Fruit fly (Drosophila melanogaster): ENCODE measurements around the gene Ocho.

Gene Ocho

DNA sequence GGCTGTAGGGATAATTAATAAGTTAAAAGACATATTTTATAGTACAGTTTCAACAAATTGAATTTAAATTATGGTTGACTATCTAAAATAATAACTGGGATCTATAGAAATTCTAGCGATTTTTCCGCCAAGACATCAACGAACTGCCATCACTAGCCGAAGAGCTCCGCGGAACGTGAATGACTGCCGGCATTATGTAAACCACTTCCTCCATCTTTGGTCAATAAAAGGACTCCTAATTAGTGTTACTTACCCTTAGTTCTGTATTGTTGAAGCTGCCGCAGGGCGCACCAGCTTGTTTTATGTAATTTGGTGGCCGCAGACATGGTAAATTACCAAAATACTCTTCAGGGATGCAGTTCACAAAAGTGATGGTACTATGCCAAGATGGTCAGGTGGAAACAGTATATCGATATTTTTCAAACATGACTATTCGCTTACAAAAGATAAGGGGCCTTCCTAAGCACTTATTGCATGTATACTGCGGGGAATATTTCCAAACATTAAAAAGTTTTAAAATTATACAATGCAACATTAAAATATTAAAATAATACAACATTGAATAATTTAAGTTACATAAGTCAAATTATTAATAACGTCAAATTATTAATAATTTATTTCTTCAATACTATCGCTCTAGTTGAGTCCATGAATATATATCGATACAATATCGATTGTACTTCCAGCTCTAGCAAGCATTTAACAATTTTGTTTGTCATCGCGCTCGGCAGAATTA lies 24.8 kb downstream of the Ocho start, which contains the start of the genes mRpL39 and Prosbeta2 (continued):
- TF ChIP-seq phol (tag; optimal IDR thresholded peaks at IDR 0.05) = peak; percentile 58
- no peak for TF ChIP-seq CG18011 (GFP tag; optimal IDR thresholded peaks at IDR 0.05)
- TF ChIP-seq CG3281 (GFP tag; optimal IDR thresholded peaks at IDR 0.05) = peak; percentile 33
- peak; percentile 73 for TF ChIP-seq gem (tag; optimal IDR thresholded peaks at IDR 0.05)
- no peak for TF ChIP-seq Hr39 (optimal IDR thresholded peaks at IDR 0.05)
- no peak for TF ChIP-seq schlank (tag; optimal IDR thresholded peaks at IDR 0.05)
- TF ChIP-seq en (GFP tag; optimal IDR thresholded peaks at IDR 0.05) = no peak
- TF ChIP-seq cg (GFP tag; optimal IDR thresholded peaks at IDR 0.05) = no peak
- no peak for TF ChIP-seq gt (GFP tag; IDR thresholded peaks at IDR 0.05)
- TF ChIP-seq CG5245 (GFP tag; optimal IDR thresholded peaks at IDR 0.05) = peak; percentile 47
- TF ChIP-seq sim (GFP tag; IDR thresholded peaks at IDR 0.05) = no peak
- TF ChIP-seq wor (GFP tag; IDR thresholded peaks at IDR 0.05) = no peak
- TF ChIP-seq ind (GFP tag; optimal IDR thresholded peaks at IDR 0.05) = peak; percentile 34
- TF ChIP-seq cwo (GFP tag; optimal IDR thresholded peaks at IDR 0.05) = no peak
- TF ChIP-seq gcm (GFP tag; optimal IDR thresholded peaks at IDR 0.05) = peak; percentile 37
- no peak; the same call in 1 of the 2 replicates for TF ChIP-seq ara (GFP tag; IDR thresholded peaks at IDR 0.05)
- TF ChIP-seq hbn (GFP tag; IDR thresholded peaks at IDR 0.05; ENCODE audit: partially characterized antibody) = peak; percentile 92
- TF ChIP-seq CG17568 (GFP tag; optimal IDR thresholded peaks at IDR 0.05) = no peak
- no peak for TF ChIP-seq pros (GFP tag; optimal IDR thresholded peaks at IDR 0.05)
- TF ChIP-seq CG6254 (GFP tag; optimal IDR thresholded peaks at IDR 0.05) = no peak
- no peak for TF ChIP-seq btn (GFP tag; optimal IDR thresholded peaks at IDR 0.05)
- no peak for TF ChIP-seq so (GFP tag; IDR thresholded peaks at IDR 0.05)
- peak; percentile 65 for TF ChIP-seq tin (GFP tag; optimal IDR thresholded peaks at IDR 0.05)
- 0 out of 4 replicates have a peak, but pooled peaks have one; percentile 18 for TF ChIP-seq chinmo (GFP tag; IDR thresholded peaks at IDR 0.05; ENCODE audit: partially characterized antibody)
- TF ChIP-seq CG1233 (GFP tag; optimal IDR thresholded peaks at IDR 0.05) = no peak
- no peak for TF ChIP-seq pb (GFP tag; optimal IDR thresholded peaks at IDR 0.05)
- TF ChIP-seq crp (GFP tag; optimal IDR thresholded peaks at IDR 0.05) = no peak
- TF ChIP-seq Hr51 (GFP tag; optimal IDR thresholded peaks at IDR 0.05) = no peak
- peak; percentile 10; the same call in 1 of the 3 replicates for TF ChIP-seq ci (GFP tag; IDR thresholded peaks at IDR 0.05)
- no peak for TF ChIP-seq ac (GFP tag; optimal IDR thresholded peaks at IDR 0.05)
- no peak for TF ChIP-seq CG6175 (GFP tag; IDR thresholded peaks at IDR 0.05)
- no peak for TF ChIP-seq h (optimal IDR thresholded peaks at IDR 0.05)
- no peak for TF ChIP-seq CG2199 (GFP tag; IDR thresholded peaks at IDR 0.05)
- TF ChIP-seq CG4707 (GFP tag; optimal IDR thresholded peaks at IDR 0.05) = no peak
- TF ChIP-seq CG16815 (GFP tag; optimal IDR thresholded peaks at IDR 0.05) = no peak
- no peak for TF ChIP-seq CG10979 (tag; optimal IDR thresholded peaks at IDR 0.05)
- 0 out of 2 replicates have a peak, but pooled peaks have one; percentile 23 for TF ChIP-seq Adf1 (GFP tag; IDR thresholded peaks at IDR 0.05)
- no peak for TF ChIP-seq CG8281 (tag; optimal IDR thresholded peaks at IDR 0.05)
- no peak for TF ChIP-seq CG10274 (GFP tag; optimal IDR thresholded peaks at IDR 0.05)
- TF ChIP-seq HmgZ (tag; optimal IDR thresholded peaks at IDR 0.05) = no peak
- no peak for TF ChIP-seq ap (GFP tag; IDR thresholded peaks at IDR 0.05)
- TF ChIP-seq pho (GFP tag; optimal IDR thresholded peaks at IDR 0.05) = no peak
- TF ChIP-seq HHEX (GFP tag; optimal IDR thresholded peaks at IDR 0.05) = no peak
- TF ChIP-seq CG9876 (GFP tag; optimal IDR thresholded peaks at IDR 0.05) = no peak
- peak; percentile 98 for TF ChIP-seq sna (GFP tag; IDR thresholded peaks at IDR 0.05; ENCODE audit: partially characterized antibody)
- TF ChIP-seq sqz (GFP tag; optimal IDR thresholded peaks at IDR 0.05) = no peak
- peak; percentile 23; the same call in 1 of the 3 replicates for TF ChIP-seq CG14050 (GFP tag; IDR thresholded peaks at IDR 0.05)
- no peak for TF ChIP-seq CG8359 (GFP tag; optimal IDR thresholded peaks at IDR 0.05; ENCODE audit: borderline replicate concordance)
- no peak for TF ChIP-seq CG10431 (GFP tag; optimal IDR thresholded peaks at IDR 0.05)
